Worm (Caenorhabditis elegans): ENCODE data around the gene lin-42.

The lin-42 gene

DNA sequence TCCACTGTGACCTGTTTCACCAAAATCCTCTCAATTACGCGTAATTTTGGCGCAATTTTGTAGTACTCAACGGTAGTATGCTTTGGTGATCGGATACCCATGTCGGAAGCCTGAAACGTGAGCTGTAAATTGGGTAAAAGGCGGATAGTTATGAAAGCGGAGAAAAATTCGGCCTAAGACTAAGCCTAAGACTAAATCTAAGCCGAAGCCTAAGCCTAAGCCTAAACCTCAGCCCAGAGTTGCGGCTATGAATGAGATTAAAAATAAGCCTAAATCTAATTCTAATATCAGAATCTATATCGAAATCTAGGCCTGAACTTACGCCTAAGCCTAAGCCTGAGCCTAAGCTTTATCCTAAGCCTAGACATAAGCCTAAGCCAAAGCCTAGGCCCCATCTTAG lies at the start of gene lin-42:
lin-42 (minus strand) TSS at position 101 of the 400 bp plus-strand sequence.
- TF ChIP-seq ceh-24 (tag; optimal IDR thresholded peaks at IDR 0.05) (no peak), npax-4 (tag; optimal IDR thresholded peaks at IDR 0.05) (no peak), elt-2 (tag; optimal IDR thresholded peaks at IDR 0.05) (no peak), ref-2 (tag; optimal IDR thresholded peaks at IDR 0.05) (no peak), pha-2 (tag; optimal IDR thresholded peaks at IDR 0.05) (no peak)

DNA sequence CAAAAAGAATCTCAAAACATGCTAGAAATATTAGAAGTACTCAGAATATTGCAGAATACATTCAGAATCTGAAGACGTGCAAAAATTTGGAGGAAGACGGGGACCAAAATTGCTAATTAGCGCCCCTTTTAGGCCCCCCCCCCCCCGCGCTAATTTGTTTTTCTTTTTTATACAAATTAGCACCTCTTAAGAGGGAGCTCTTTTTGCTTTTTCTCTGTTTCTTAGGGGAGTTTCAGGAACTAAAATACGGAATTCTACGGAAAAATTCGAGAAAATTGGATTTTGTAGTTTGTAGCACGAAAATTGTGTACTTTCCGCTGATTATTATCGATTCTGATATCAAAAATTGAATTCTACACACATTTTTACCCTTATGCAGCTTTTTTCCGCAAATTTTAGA lies 49.4 kb upstream of the lin-42 start, which contains the start of gene glb-31:
glb-31 (minus strand) TSS at position 101 of the 400 bp plus-strand sequence.
- no peak for TF ChIP-seq rnt-1 (tag; optimal IDR thresholded peaks at IDR 0.05)
- no peak for TF ChIP-seq unc-42 (tag; optimal IDR thresholded peaks at IDR 0.05)
- no peak for TF ChIP-seq syd-9 (tag; optimal IDR thresholded peaks at IDR 0.05)
- TF ChIP-seq hlh-6 (tag; optimal IDR thresholded peaks at IDR 0.05), result no peak
- no peak for TF ChIP-seq mec-3 (tag; optimal IDR thresholded peaks at IDR 0.05; ENCODE audit: borderline replicate concordance)
- TF ChIP-seq ceh-45 (GFP tag; IDR thresholded peaks at IDR 0.05), result no peak
- TF ChIP-seq sdc-2 (tag; optimal IDR thresholded peaks at IDR 0.05), result no peak
- TF ChIP-seq ceh-19 (GFP tag; optimal IDR thresholded peaks at IDR 0.05), result no peak
- no peak for TF ChIP-seq fax-1 (tag; optimal IDR thresholded peaks at IDR 0.05)
- no peak for TF ChIP-seq ref-2 (tag; optimal IDR thresholded peaks at IDR 0.05)
- no peak for TF ChIP-seq pha-4 (tag; optimal IDR thresholded peaks at IDR 0.05)
- no peak for TF ChIP-seq C08G9.2 (tag; optimal IDR thresholded peaks at IDR 0.05)
- no peak for TF ChIP-seq gmeb-2 (tag; optimal IDR thresholded peaks at IDR 0.05)
- TF ChIP-seq ceh-9 (tag; optimal IDR thresholded peaks at IDR 0.05), result no peak
- no peak for TF ChIP-seq unc-86 (tag; optimal IDR thresholded peaks at IDR 0.05)
- no peak for TF ChIP-seq ceh-24 (tag; optimal IDR thresholded peaks at IDR 0.05)

DNA sequence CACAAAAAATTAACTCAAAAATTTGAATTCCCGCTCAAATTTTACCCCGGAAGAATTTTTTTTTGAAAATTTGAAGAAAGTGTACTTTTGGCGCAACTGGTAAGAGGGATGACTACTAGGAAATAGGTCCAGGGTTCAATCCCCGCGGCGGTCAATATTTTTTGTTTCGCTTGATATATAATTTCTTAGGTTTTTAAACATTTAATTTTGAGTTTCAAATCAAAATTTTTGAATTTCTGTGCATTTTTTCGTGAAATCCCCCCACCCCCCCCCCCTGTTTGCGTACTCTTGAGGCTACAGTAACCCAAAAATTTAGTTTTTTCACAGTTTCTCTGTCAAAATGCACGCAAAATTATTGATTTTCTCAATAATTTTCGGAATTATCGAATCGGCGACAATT lies 46.0 kb upstream of the lin-42 start, which contains the start of gene Y57G7A.1:
Y57G7A.1 (plus strand) TSS at position 301 of the 400 bp plus-strand sequence.
- no peak for TF ChIP-seq sox-4 (tag; optimal IDR thresholded peaks at IDR 0.05)
- no peak for TF ChIP-seq pros-1 (tag; optimal IDR thresholded peaks at IDR 0.05)
- no peak for TF ChIP-seq nhr-11 (tag; optimal IDR thresholded peaks at IDR 0.05)
- no peak for TF ChIP-seq ceh-31 (tag; optimal IDR thresholded peaks at IDR 0.05)
- no peak for TF ChIP-seq hlh-8 (tag; optimal IDR thresholded peaks at IDR 0.05)
- no peak for TF ChIP-seq lin-11 (tag; optimal IDR thresholded peaks at IDR 0.05)
- TF ChIP-seq Y22D7AL.16 (tag; optimal IDR thresholded peaks at IDR 0.05), result no peak
- TF ChIP-seq elt-2 (tag; optimal IDR thresholded peaks at IDR 0.05), result no peak
- TF ChIP-seq mec-3 (tag; optimal IDR thresholded peaks at IDR 0.05; ENCODE audit: borderline replicate concordance), result no peak
- no peak for TF ChIP-seq dve-1 (tag; optimal IDR thresholded peaks at IDR 0.05)
- TF ChIP-seq K02D7.2 (tag; optimal IDR thresholded peaks at IDR 0.05), result no peak
- TF ChIP-seq ceh-24 (tag; optimal IDR thresholded peaks at IDR 0.05), result no peak
- no peak for TF ChIP-seq pqm-1 (tag; optimal IDR thresholded peaks at IDR 0.05)

DNA sequence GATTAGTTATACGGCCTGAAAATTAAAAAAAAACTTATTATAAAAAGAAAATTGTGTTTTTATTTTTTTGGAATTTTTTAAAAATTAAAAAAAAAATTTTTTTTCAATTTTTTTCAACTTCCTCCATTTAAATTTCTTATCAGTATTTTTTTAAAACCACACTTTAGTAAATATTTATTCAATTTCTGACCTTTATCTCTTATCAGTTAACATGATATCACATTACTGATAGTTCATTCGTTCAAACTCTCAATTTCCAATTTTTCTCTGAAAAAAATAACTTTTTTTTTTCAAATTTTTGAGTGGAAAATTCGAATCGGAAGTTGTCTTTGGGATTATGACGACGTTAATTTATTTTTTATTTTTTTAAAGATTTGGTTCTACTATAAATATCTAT lies 45.5 kb upstream of the lin-42 start:
- TF ChIP-seq pha-4 (tag; optimal IDR thresholded peaks at IDR 0.05) (no peak), elt-2 (tag; optimal IDR thresholded peaks at IDR 0.05) (peak; percentile 56), F13H6.1 (tag; optimal IDR thresholded peaks at IDR 0.05) (no peak)

DNA sequence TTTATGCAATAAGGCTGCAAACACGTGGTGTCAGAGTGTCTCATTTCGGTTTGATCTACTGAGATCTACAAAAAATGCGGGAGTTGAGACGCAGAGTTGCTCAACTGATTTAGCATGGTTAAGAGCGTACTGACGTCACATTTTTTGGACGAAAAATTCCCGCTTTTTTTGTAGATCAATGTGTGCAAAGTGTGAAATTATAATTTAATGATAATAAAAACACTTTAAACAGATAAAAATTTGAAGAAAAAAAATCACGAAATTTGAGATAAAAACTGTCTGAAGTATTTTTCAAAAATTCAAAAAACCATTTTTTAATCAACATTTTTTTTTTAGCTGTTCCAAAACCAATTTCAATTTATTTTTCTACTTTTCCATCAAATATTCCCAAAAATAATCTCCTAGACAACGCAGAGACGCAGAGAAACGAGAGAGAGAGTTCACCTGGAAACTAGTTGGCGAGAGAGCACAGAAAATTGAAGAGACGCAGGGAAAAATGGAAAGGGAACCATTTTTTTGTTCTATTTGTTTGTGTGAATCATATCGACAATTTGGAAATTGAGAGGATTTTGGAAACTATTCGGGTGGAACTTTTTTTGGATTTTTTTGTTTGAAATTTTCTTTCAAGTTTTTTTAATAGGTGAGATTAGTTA lies 45.0 kb upstream of the lin-42 start:
- TF ChIP-seq Y22D7AL.16 (tag; optimal IDR thresholded peaks at IDR 0.05), result no peak
- no peak for TF ChIP-seq hlh-8 (tag; optimal IDR thresholded peaks at IDR 0.05)
- TF ChIP-seq ttx-3 (tag; optimal IDR thresholded peaks at IDR 0.05), result no peak
- no peak for TF ChIP-seq gmeb-2 (tag; optimal IDR thresholded peaks at IDR 0.05)
- no peak for TF ChIP-seq nhr-11 (tag; optimal IDR thresholded peaks at IDR 0.05)
- TF ChIP-seq lin-11 (tag; optimal IDR thresholded peaks at IDR 0.05), result no peak
- no peak for TF ChIP-seq ceh-9 (tag; optimal IDR thresholded peaks at IDR 0.05)
- TF ChIP-seq ztf-16 (tag; optimal IDR thresholded peaks at IDR 0.05), result no peak
- no peak for TF ChIP-seq elt-2 (tag; optimal IDR thresholded peaks at IDR 0.05)
- no peak for TF ChIP-seq pat-9 (tag; optimal IDR thresholded peaks at IDR 0.05)
- no peak for TF ChIP-seq elt-4 (tag; optimal IDR thresholded peaks at IDR 0.05)
- TF ChIP-seq ceh-24 (tag; optimal IDR thresholded peaks at IDR 0.05), result no peak
- no peak for TF ChIP-seq ceh-45 (GFP tag; IDR thresholded peaks at IDR 0.05)
- no peak for TF ChIP-seq ceh-34 (tag; optimal IDR thresholded peaks at IDR 0.05)

All from whole organism, late embryonic.